Fruit fly (Drosophila melanogaster) S2 (cell line): ENCODE data around the gene Gba1a.

Source experiments
- CG8478 ChIP-seq: fragments of >200 bp; optimal IDR thresholded peaks from 2 replicates; lab custom pipeline; 2018
- CTCF ChIP-seq, 2 experiments: fragments of >200 bp; optimal IDR thresholded peaks; 2 replicates each; lab custom pipeline; 2018

Gene Gba1a

dm6 chr3R:23711195-23711594 is 10.8 kb downstream of the Gba1a start, which contains the start of gene CG10300:
CG10300 (plus strand) TSS chr3R:23711527.
- TF ChIP-seq CG8478 (lab: Kevin White, UChicago) (no peak), CTCF (optimal IDR thresholded peaks at IDR 0.05; lab: Kevin White, UChicago) (no peak)

dm6 chr3R:23713901-23714300 is 13.5 kb downstream of the Gba1a start:
- TF ChIP-seq CTCF (optimal IDR thresholded peaks at IDR 0.05; lab: Kevin White, UChicago) (no peak), CG8478 (lab: Kevin White, UChicago) (no peak)

DNA sequence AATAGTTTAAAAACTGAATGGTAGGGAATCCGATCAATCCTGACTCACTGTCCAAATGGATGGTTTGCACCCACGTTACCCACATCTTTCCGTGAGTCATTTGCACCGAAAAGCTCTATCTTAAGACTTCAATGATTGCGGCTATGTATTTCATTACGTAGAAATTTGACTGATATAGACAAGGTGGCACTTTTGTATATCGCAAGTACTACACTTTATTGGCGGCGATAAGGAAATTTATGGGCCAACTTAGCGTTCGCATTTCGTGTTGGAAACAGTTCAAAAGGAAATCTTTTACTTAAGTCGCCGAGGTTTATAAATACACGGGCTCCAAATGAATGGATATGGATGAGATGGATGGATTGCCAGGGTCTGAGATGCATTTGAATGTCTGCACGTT is 14.4 kb downstream of the Gba1a start:
- TF ChIP-seq CG8478 (lab: Kevin White, UChicago) = no peak

DNA sequence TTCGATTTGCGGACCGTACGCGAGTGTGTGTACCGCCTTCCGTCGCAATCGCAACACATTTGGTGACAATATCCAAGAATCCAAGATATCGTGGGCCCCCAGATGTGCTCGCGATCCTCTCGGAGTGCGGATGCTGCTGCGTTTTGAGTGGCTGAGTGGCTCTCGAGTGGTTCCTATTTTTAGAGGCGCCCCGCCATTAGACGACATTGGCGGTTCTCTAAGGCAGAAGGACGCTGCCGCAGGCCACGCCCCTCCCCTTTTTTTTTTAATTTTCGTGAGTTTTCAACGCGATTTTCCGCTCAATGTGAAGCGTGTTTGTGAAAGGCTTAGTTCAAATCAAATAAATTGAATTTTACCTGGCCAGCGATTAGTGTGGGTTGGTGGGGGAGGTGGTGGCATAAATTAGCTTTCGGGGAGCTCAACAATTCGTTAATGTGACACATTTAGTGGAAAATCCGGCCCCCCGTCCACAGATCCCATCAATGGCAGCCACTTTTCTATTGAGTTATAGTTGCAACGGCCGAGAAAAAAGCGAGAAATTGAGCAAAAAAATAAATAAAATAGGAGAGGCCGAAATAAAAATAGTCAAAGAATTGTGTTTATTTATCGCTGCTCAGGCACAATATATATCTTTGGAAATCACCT is 18.0 kb downstream of the Gba1a start, which contains the start of gene nau:
Gene nau (minus strand): TSS at position 61 of the 645 bp plus-strand sequence.
- TF ChIP-seq CG8478 (lab: Kevin White, UChicago) (no peak), CTCF (optimal IDR thresholded peaks at IDR 0.05; lab: Kevin White, UChicago) (no peak)

DNA sequence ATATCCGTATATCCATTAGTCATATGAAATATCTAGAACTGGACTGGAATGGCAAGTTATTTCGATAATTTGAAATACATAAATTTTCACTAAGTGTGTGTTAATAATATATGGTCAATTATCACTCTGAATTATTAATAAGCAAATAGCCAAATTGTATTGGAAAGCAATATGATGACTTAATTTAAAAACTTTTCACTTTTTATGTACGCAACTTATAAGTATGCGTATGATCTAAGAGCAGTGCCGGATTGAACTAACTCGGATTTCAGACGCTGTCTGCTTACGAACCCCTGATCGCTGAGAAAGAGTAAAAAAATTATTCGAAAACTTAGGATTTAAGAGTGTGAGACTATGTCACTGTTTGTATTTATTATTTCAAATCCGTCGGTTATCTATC is 21.1 kb downstream of the Gba1a start, which contains the start of gene CG10232:
Gene CG10232 (minus strand): TSS at position 101 of the 400 bp plus-strand sequence.
- TF ChIP-seq CG8478 (lab: Kevin White, UChicago) = no peak
- no peak for TF ChIP-seq CTCF (optimal IDR thresholded peaks at IDR 0.05; lab: Kevin White, UChicago)

DNA sequence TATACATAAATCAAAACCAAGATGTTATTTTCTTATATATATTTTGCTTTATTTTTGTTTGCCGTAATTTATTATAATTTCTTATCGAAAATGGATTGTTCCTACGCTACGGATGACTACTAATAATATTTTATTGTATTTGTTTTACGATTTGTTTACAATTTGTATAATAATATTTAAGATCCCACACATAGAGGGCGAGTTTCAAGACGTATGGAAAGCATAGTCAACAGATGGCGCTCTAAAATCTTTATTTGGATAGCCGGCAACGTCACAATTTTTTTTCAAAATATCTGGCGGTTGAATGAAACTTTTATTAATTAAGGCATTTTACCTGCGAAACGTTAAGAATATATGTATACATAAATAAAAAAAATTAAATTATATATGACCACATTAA is 21.5 kb downstream of the Gba1a start:
- TF ChIP-seq CG8478 (lab: Kevin White, UChicago) = no peak
- peak; percentile 54 to 90 for TF ChIP-seq CTCF (optimal IDR thresholded peaks at IDR 0.05; lab: Kevin White, UChicago)

dm6 chr3R:23722680-23723372 is 22.4 kb downstream of the Gba1a start, which contains the start of gene CG10365:
CG10365 (plus strand) TSS chr3R:23723331.
- TF ChIP-seq CG8478 (lab: Kevin White, UChicago) = no peak
- TF ChIP-seq CTCF (optimal IDR thresholded peaks at IDR 0.05; lab: Kevin White, UChicago) = no peak

dm6 chr3R:23723381-23724034 is 23.1 kb downstream of the Gba1a start:
- TF ChIP-seq CTCF (optimal IDR thresholded peaks at IDR 0.05; lab: Kevin White, UChicago) (no peak), CG8478 (lab: Kevin White, UChicago) (no peak)

DNA sequence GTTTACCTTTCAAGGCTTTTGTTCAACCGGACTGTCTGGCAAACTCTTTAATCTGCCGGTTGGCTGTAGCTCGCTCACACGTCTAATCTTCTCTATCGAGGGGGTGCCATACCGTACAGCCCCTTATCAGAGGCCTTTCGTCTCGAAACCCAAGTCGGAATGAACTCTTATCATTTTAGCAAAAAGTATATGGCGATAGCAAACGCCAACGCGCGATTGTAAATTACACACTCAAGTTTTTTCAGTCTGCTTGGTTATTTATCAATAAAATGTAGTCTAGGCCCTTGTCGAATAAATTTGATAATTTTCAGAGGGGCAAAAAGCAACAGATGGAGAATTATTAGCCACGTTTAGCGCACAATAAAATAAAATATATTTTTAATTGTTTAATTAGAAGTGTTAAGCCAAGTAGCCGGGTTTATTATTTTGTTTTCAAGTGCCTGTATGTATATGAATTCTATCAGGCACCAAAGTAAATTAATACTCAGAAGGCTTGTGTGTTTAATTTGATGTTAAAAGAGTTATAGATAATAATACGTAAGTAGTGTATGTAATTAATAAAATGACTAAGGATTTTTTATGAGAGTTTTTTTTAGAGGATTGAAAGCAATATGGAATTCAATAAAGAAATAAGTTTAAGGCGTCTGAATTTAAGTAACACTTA is 24.6 kb downstream of the Gba1a start:
- TF ChIP-seq CTCF (optimal IDR thresholded peaks at IDR 0.05; lab: Kevin White, UChicago) (no peak), CG8478 (lab: Kevin White, UChicago) (no peak)

DNA sequence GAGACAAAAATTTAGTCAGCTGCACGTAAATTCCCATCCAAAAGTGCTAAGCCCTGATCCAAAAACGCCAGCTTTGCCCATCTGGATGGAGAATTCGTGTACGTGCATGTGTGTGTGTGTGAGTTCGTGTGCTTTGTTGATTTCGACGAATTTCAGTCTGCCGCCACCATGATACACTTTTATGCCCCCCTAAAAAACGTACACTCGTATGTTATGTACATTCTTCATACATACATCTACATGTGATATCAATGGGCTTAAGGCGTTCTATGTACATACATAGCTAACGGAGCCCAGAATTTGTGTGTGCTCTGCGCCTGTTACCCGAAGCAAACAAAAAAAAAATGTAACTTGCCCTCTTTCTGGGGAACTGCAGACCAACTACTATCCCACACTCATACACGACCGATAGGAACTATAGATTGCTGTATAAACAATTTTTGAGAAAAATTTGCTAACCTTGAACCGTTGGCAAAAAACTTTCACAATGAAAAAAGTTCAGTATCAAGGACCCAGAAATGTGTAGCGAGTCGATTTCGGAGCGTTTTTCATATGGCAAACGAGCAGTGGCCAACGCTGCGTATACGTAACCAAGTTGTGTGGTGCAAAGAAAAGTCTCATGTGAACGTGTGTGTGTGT is 25.4 kb downstream of the Gba1a start:
- TF ChIP-seq CG8478 (lab: Kevin White, UChicago) (no peak), CTCF (optimal IDR thresholded peaks at IDR 0.05; lab: Kevin White, UChicago) (no peak)

DNA sequence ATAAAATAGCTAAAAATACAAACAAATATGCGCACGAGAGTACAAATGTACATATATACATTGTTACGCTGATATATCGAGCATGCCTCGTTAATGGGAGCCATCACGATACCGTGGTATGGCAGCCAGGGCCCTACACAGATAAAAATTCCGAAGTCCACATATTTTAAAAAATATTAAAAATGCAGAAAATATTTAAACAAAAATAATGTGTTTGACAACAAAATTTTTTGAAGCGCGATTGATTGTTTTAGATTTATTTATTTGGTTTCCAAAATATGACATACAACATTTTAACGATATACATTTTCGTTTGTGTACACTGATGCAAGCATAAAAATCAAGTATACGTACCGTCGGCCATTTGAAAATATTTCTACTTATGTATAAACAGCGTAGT is 26.3 kb downstream of the Gba1a start:
- TF ChIP-seq CG8478 (lab: Kevin White, UChicago) = no peak
- no peak for TF ChIP-seq CTCF (optimal IDR thresholded peaks at IDR 0.05; lab: Kevin White, UChicago)

- TF ChIP-seq CG8478 (lab: Kevin White, UChicago) (no peak), CTCF (optimal IDR thresholded peaks at IDR 0.05; lab: Kevin White, UChicago) (no peak)
These were observed 27.2 kb downstream of the Gba1a start for dm6 chr3R:23727657-23728056.

DNA sequence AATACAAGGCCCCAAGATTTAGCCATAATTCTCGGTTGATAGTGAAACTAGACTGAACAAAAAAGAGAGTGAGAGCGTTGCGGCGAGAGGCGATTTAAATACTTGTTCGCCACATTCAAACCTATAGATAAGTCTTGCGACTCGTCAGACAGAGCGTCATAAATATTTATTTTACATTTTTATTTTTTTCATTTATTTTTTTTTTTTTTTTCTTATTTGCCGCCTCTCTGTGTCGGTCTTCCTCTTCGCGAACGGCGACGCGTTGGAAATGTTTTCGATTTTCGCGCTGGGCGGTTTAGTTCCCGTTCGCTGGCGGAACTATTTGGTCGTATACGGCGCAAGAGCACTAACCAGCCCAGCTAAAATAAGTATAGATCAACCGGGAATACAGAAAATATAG is 27.7 kb downstream of the Gba1a start:
- TF ChIP-seq CG8478 (lab: Kevin White, UChicago) = no peak
- TF ChIP-seq CTCF (optimal IDR thresholded peaks at IDR 0.05; lab: Kevin White, UChicago) = no peak

dm6 chr3R:23729066-23729465 is 28.6 kb downstream of the Gba1a start:
- no peak for TF ChIP-seq CG8478 (lab: Kevin White, UChicago)
- TF ChIP-seq CTCF (optimal IDR thresholded peaks at IDR 0.05; lab: Kevin White, UChicago) = no peak
